Worm (Caenorhabditis elegans): ENCODE data around the gene fkh-2.

Gene fkh-2

ce11 chrX:3728970-3729369, 13.2 kb downstream of the fkh-2 start, which contains the start of gene aex-4:
Gene aex-4 (plus strand): TSS chrX:3729281.
- TF ChIP-seq mes-2 (tag; optimal IDR thresholded peaks at IDR 0.05; ENCODE audit: poor library complexity, severe bottlenecking) (no peak), snpc-4 (tag; optimal IDR thresholded peaks at IDR 0.05) (no peak), nhr-102 (tag; optimal IDR thresholded peaks at IDR 0.05) (no peak), aly-2 (tag; optimal IDR thresholded peaks at IDR 0.05) (no peak), ceh-20 (GFP tag; IDR thresholded peaks at IDR 0.05) (no peak), lim-7 (GFP tag; IDR thresholded peaks at IDR 0.05) (no peak), F49E8.2 (tag; optimal IDR thresholded peaks at IDR 0.05; ENCODE audit: borderline replicate concordance) (no peak), hlh-11 (tag; optimal IDR thresholded peaks at IDR 0.05) (peak; percentile 83), ceh-62 (tag; optimal IDR thresholded peaks at IDR 0.05) (no peak), cey-2 (tag; optimal IDR thresholded peaks at IDR 0.05; ENCODE audit: borderline replicate concordance, insufficient read depth) (no peak), daf-16 (GFP tag; optimal IDR thresholded peaks at IDR 0.05) (no peak), daf-16 (tag; optimal IDR thresholded peaks at IDR 0.05) (peak; percentile 89), nhr-28 (tag; optimal IDR thresholded peaks at IDR 0.05) (peak; percentile 93), F10B5.3 (tag; optimal IDR thresholded peaks at IDR 0.05) (no peak), dmd-9 (GFP tag; IDR thresholded peaks at IDR 0.05) (no peak), T20F7.1 (GFP tag; optimal IDR thresholded peaks at IDR 0.05) (peak; percentile 6), nhr-10 (tag; optimal IDR thresholded peaks at IDR 0.05) (no peak), pha-4 (GFP tag; IDR thresholded peaks at IDR 0.05) (no peak), pha-4 (tag; optimal IDR thresholded peaks at IDR 0.05) (no peak), lin-15B (tag; optimal IDR thresholded peaks at IDR 0.05) (no peak), lir-3 (tag; optimal IDR thresholded peaks at IDR 0.05) (no peak), dpl-1 (GFP tag; optimal IDR thresholded peaks at IDR 0.05) (no peak), zag-1 (tag; optimal IDR thresholded peaks at IDR 0.05) (no peak), mep-1 (tag; optimal IDR thresholded peaks at IDR 0.05) (peak; percentile 21), ctbp-1 (GFP tag; IDR thresholded peaks at IDR 0.05) (no peak), tra-1 (GFP tag; IDR thresholded peaks at IDR 0.05) (peak; percentile 58), nhr-25 (tag; optimal IDR thresholded peaks at IDR 0.05; ENCODE audit: borderline replicate concordance, insufficient read depth) (no peak), R02D3.7 (tag; optimal IDR thresholded peaks at IDR 0.05) (no peak), dve-1 (tag; optimal IDR thresholded peaks at IDR 0.05; ENCODE audit: insufficient read depth) (no peak), ZK337.2 (GFP tag; IDR thresholded peaks at IDR 0.05) (no peak), nhr-48 (tag; optimal IDR thresholded peaks at IDR 0.05) (peak; percentile 54), egl-43 (GFP tag; IDR thresholded peaks at IDR 0.05) (no peak), pqm-1 (tag; optimal IDR thresholded peaks at IDR 0.05) (peak; percentile 98), tag-97 (GFP tag; IDR thresholded peaks at IDR 0.05) (no peak), ztf-11 (tag; optimal IDR thresholded peaks at IDR 0.05) (no peak), mdl-1 (tag; optimal IDR thresholded peaks at IDR 0.05) (peak in 1 of 2 experiments; percentile 54), F26F4.8 (GFP tag; conservative IDR thresholded peaks at IDR 0.05) (no peak), madf-5 (GFP tag; IDR thresholded peaks at IDR 0.05) (no peak), ceh-82 (tag; optimal IDR thresholded peaks at IDR 0.05) (no peak), hif-1 (tag; optimal IDR thresholded peaks at IDR 0.05) (peak in 1 of 2 experiments; percentile 93), mxl-3 (GFP tag; optimal IDR thresholded peaks at IDR 0.05) (no peak), nhr-42 (GFP tag; IDR thresholded peaks at IDR 0.05) (no peak), ztf-7 (tag; optimal IDR thresholded peaks at IDR 0.05) (no peak), hlh-30 (tag; optimal IDR thresholded peaks at IDR 0.05; ENCODE audit: insufficient read depth) (peak; percentile 35), egl-27 (tag; optimal IDR thresholded peaks at IDR 0.05) (no peak), php-3 (GFP tag; IDR thresholded peaks at IDR 0.05) (peak; percentile 75), Y75B8A.6 (GFP tag; IDR thresholded peaks at IDR 0.05) (no peak), spr-1 (tag; optimal IDR thresholded peaks at IDR 0.05) (no peak), ceh-32 (tag; optimal IDR thresholded peaks at IDR 0.05; ENCODE audit: poor library complexity) (no peak), dmd-8 (GFP tag; IDR thresholded peaks at IDR 0.05) (no peak), vab-7 (GFP tag; IDR thresholded peaks at IDR 0.05) (no peak), gei-8 (GFP tag; optimal IDR thresholded peaks at IDR 0.05) (no peak)
